Worm (Caenorhabditis elegans) whole organism, L3 larva: Measurements from ENCODE around the gene pigb-1.
A peak's percentile ranks its signal among the peaks of the same experiment; 100 is the strongest.

Experiments used
- R02D3.7 ChIP-seq: fragments of 150-350 bp; optimal IDR thresholded peaks from 2 replicates; lab custom pipeline; 2014; ENCODE audit warnings: missing biosample characterization, missing genetic modification characterization
- ZK546.5 ChIP-seq: sonication (generic microtip); optimal IDR thresholded peaks from 2 replicates; lab custom pipeline; 2017; ENCODE audit warnings: missing biosample characterization, missing genetic modification characterization
- ama-1 ChIP-seq: fragments of 150-350 bp; optimal IDR thresholded peaks from 2 replicates; lab custom pipeline; 2018
- ceh-16 ChIP-seq: sonication (generic microtip); optimal IDR thresholded peaks from 2 replicates; lab custom pipeline; 2017; ENCODE audit warnings: missing biosample characterization, missing genetic modification characterization
- ceh-28 ChIP-seq: fragments of 150-350 bp; optimal IDR thresholded peaks from 2 replicates; lab custom pipeline; 2014; ENCODE audit warnings: missing biosample characterization, missing genetic modification reagents, missing genetic modification characterization
- ceh-82 ChIP-seq: fragments of 150-350 bp; optimal IDR thresholded peaks from 2 replicates; lab custom pipeline; 2014; ENCODE audit warnings: missing biosample characterization, missing genetic modification characterization
- ceh-9 ChIP-seq: sonication (generic microtip); optimal IDR thresholded peaks from 2 replicates; lab custom pipeline; 2018; ENCODE audit warnings: missing biosample characterization, missing genetic modification characterization
- egl-27 ChIP-seq: sonication (generic microtip); optimal IDR thresholded peaks from 4 replicates; lab custom pipeline; 2017; ENCODE audit warnings: missing biosample characterization, missing genetic modification reagents, missing genetic modification characterization
- egl-5 ChIP-seq: fragments of 150-350 bp; optimal IDR thresholded peaks from 2 replicates; lab custom pipeline; 2017; ENCODE audit warnings: missing biosample characterization, missing genetic modification reagents, missing genetic modification characterization, inconsistent platforms
- elt-2 ChIP-seq: sonication (generic microtip); optimal IDR thresholded peaks from 2 replicates; lab custom pipeline; 2016; ENCODE audit warnings: missing genetic modification reagents, mild to moderate bottlenecking, missing genetic modification characterization, missing compliant biosample characterization
- elt-3 ChIP-seq, 3 experiments: fragments of 150-350 bp in 1 of 3; sonication (generic microtip) in 2 of 3; optimal IDR thresholded peaks; 2 replicates in 2 of 3; 4 replicates in 1 of 3; lab custom pipeline; 2014 to 2017; ENCODE audit warnings: missing biosample characterization in 3 of 3, missing genetic modification characterization in 3 of 3
- eor-1 ChIP-seq, 2 experiments: fragments of 150-350 bp; optimal IDR thresholded peaks; 2 replicates each; lab custom pipeline; 2014 to 2018; ENCODE audit warnings: missing biosample characterization in 2 of 2, missing genetic modification characterization in 2 of 2
- fkh-10 ChIP-seq: sonication (generic microtip); optimal IDR thresholded peaks from 2 replicates; lab custom pipeline; 2017; ENCODE audit warnings: missing biosample characterization, missing genetic modification reagents, missing genetic modification characterization
- hmg-11 ChIP-seq: sonication (generic microtip); optimal IDR thresholded peaks from 2 replicates; lab custom pipeline; 2016; ENCODE audit warnings: missing genetic modification characterization, missing compliant biosample characterization
- jun-1 ChIP-seq: fragments of 150-350 bp; optimal IDR thresholded peaks from 2 replicates; lab custom pipeline; 2014; ENCODE audit warnings: missing biosample characterization, missing genetic modification reagents, missing genetic modification characterization
- lin-15B ChIP-seq: fragments of 150-350 bp; optimal IDR thresholded peaks from 2 replicates; lab custom pipeline; 2014; ENCODE audit warnings: missing biosample characterization, missing genetic modification characterization
- lin-39 ChIP-seq: fragments of 150-350 bp; optimal IDR thresholded peaks from 2 replicates; lab custom pipeline; 2018; ENCODE audit warnings: missing biosample characterization, missing genetic modification reagents, missing genetic modification characterization
- lsy-12 ChIP-seq: sonication (generic microtip); optimal IDR thresholded peaks from 2 replicates; lab custom pipeline; 2016; ENCODE audit warnings: mild to moderate bottlenecking, missing genetic modification characterization, missing compliant biosample characterization
- mdl-1 ChIP-seq: fragments of 150-350 bp; optimal IDR thresholded peaks from 2 replicates; lab custom pipeline; 2014; ENCODE audit warnings: missing biosample characterization, missing genetic modification characterization
- mml-1 ChIP-seq: fragments of 150-350 bp; sonication (generic microtip); optimal IDR thresholded peaks from 3 replicates; lab custom pipeline; 2014; ENCODE audit warnings: missing biosample characterization, missing genetic modification characterization
- nfya-1 ChIP-seq: sonication (generic microtip); optimal IDR thresholded peaks from 2 replicates; lab custom pipeline; 2017; ENCODE audit warnings: missing genetic modification characterization, mild to moderate bottlenecking, missing compliant biosample characterization, antibody characterized with exemption, moderate library complexity; ENCODE audit not compliant: insufficient read depth
- nhr-11 ChIP-seq: fragments of 150-350 bp; optimal IDR thresholded peaks from 2 replicates; lab custom pipeline; 2014; ENCODE audit warnings: missing biosample characterization, missing genetic modification characterization
- nhr-23 ChIP-seq: fragments of 150-350 bp; optimal IDR thresholded peaks from 2 replicates; lab custom pipeline; 2014; ENCODE audit warnings: missing biosample characterization, missing genetic modification reagents, missing genetic modification characterization
- nhr-237 ChIP-seq: fragments of 150-350 bp; optimal IDR thresholded peaks from 2 replicates; lab custom pipeline; 2014; ENCODE audit warnings: missing biosample characterization, missing genetic modification characterization
- nhr-25 ChIP-seq: sonication (generic microtip); optimal IDR thresholded peaks from 2 replicates; lab custom pipeline; 2017; ENCODE audit warnings: missing biosample characterization, missing genetic modification characterization
- nhr-43 ChIP-seq: sonication (generic microtip); optimal IDR thresholded peaks from 2 replicates; lab custom pipeline; 2016; ENCODE audit warnings: mild to moderate bottlenecking, missing genetic modification characterization, missing compliant biosample characterization; ENCODE audit not compliant: poor library complexity, severe bottlenecking
- nhr-67 ChIP-seq: fragments of 150-350 bp; optimal IDR thresholded peaks from 2 replicates; lab custom pipeline; 2014; ENCODE audit warnings: missing biosample characterization, missing genetic modification characterization
- nhr-77 ChIP-seq: fragments of 150-350 bp; optimal IDR thresholded peaks from 2 replicates; lab custom pipeline; 2014; ENCODE audit warnings: missing biosample characterization, missing genetic modification characterization
- pha-4 ChIP-seq: fragments of 150-350 bp; optimal IDR thresholded peaks from 2 replicates; lab custom pipeline; 2014; ENCODE audit warnings: missing biosample characterization, missing genetic modification reagents, missing genetic modification characterization
- skn-1 ChIP-seq: fragments of 150-350 bp; optimal IDR thresholded peaks from 2 replicates; lab custom pipeline; 2014; ENCODE audit warnings: missing biosample characterization, missing genetic modification characterization
- tbx-2 ChIP-seq: sonication (generic microtip); optimal IDR thresholded peaks from 2 replicates; lab custom pipeline; 2016; ENCODE audit warnings: mild to moderate bottlenecking, missing genetic modification characterization, missing compliant biosample characterization
- unc-39 ChIP-seq: sonication (generic microtip); optimal IDR thresholded peaks from 4 replicates; lab custom pipeline; 2017; ENCODE audit warnings: missing biosample characterization, missing genetic modification characterization
- unc-62 ChIP-seq: fragments of 150-350 bp; sonication (generic microtip); optimal IDR thresholded peaks from 4 replicates; lab custom pipeline; 2014; ENCODE audit warnings: missing biosample characterization, missing genetic modification reagents, missing genetic modification characterization
- ztf-11 ChIP-seq: fragments of 150-350 bp; optimal IDR thresholded peaks from 2 replicates; lab custom pipeline; 2014; ENCODE audit warnings: missing biosample characterization, missing genetic modification characterization
- ztf-4 ChIP-seq: fragments of 150-350 bp; optimal IDR thresholded peaks from 2 replicates; lab custom pipeline; 2014; ENCODE audit warnings: missing biosample characterization, missing genetic modification characterization

Gene pigb-1

ce11 chrII:4992977-4993376, at the start of gene pigb-1:
pigb-1 (minus strand) TSS chrII:4993077.
- no peak for TF ChIP-seq ceh-82 (tag; lab: Kevin White, UChicago)
- TF ChIP-seq tbx-2 (tag; lab: Kevin White, UChicago): no peak
- no peak for TF ChIP-seq eor-1 (tag; optimal IDR thresholded peaks at IDR 0.05; lab: Kevin White, UChicago)
- no peak for TF ChIP-seq elt-3 (tag; optimal IDR thresholded peaks at IDR 0.05; lab: Kevin White, UChicago)
- no peak for TF ChIP-seq lsy-12 (tag; lab: Kevin White, UChicago)
- TF ChIP-seq unc-62 (GFP tag; lab: Kevin White, UChicago): no peak
- TF ChIP-seq skn-1 (tag; lab: Kevin White, UChicago): no peak
- no peak for TF ChIP-seq nhr-11
- no peak for TF ChIP-seq ztf-4 (tag; lab: Kevin White, UChicago)
- TF ChIP-seq ceh-28: no peak
- no peak for TF ChIP-seq nhr-67 (tag; lab: Kevin White, UChicago)

- TF ChIP-seq elt-2 (tag; lab: Kevin White, UChicago): no peak
- TF ChIP-seq ceh-9 (tag; lab: Kevin White, UChicago): no peak
- no peak for TF ChIP-seq mdl-1 (tag; lab: Kevin White, UChicago)
- TF ChIP-seq nhr-25 (tag; lab: Kevin White, UChicago): no peak
- peak; percentile 55 for TF ChIP-seq hmg-11 (tag; lab: Kevin White, UChicago)
- TF ChIP-seq nfya-1: peak; percentile 52
- no peak for TF ChIP-seq ztf-11 (tag; lab: Kevin White, UChicago)
- TF ChIP-seq nhr-43 (tag; lab: Kevin White, UChicago): no peak
- TF ChIP-seq egl-27 (tag; lab: Kevin White, UChicago): no peak
- no peak for TF ChIP-seq ceh-16 (tag; lab: Kevin White, UChicago)
- TF ChIP-seq lin-15B (tag; lab: Kevin White, UChicago): peak; percentile 23
- TF ChIP-seq lin-39 (tag; lab: Kevin White, UChicago): peak; percentile 23
- TF ChIP-seq, all 47 proteins: peak for 4
Measured at ce11 chrII:5042381-5042930, 49.6 kb upstream of the pigb-1 start.

- TF ChIP-seq egl-5: no peak
- TF ChIP-seq nhr-237 (tag; lab: Kevin White, UChicago): no peak
- peak; percentile 5 for TF ChIP-seq pha-4
- TF ChIP-seq, all 47 proteins: peak for 1
Measured at ce11 chrII:5040631-5041156, 47.8 kb upstream of the pigb-1 start, which contains the start of gene F33G12.7. F33G12.7 (minus strand) TSS chrII:5040681.

- TF ChIP-seq pha-4: peak; percentile 37
- peak; percentile 48 for TF ChIP-seq elt-2 (tag; lab: Kevin White, UChicago)
- peak; percentile 17 for TF ChIP-seq nfya-1
- no peak for TF ChIP-seq tbx-2 (tag; lab: Kevin White, UChicago)
- peak; percentile 47 for TF ChIP-seq ama-1 (lab: Kevin White, UChicago)
- no peak for TF ChIP-seq skn-1 (tag; lab: Kevin White, UChicago)
- peak; percentile 20 for TF ChIP-seq hmg-11 (tag; lab: Kevin White, UChicago)
Measured at ce11 chrII:5039912-5040311, 47.0 kb upstream of the pigb-1 start, which contains the start of gene golg-2. golg-2 (minus strand) TSS chrII:5040091.

- peak; percentile 12 for TF ChIP-seq nhr-77 (tag; lab: Kevin White, UChicago)
- no peak for TF ChIP-seq nhr-237 (tag; lab: Kevin White, UChicago)
- TF ChIP-seq jun-1 (tag; lab: Kevin White, UChicago): no peak
- TF ChIP-seq elt-2 (tag; lab: Kevin White, UChicago): peak; percentile 32
Measured at ce11 chrII:5036128-5036527, 43.3 kb upstream of the pigb-1 start, which contains the start of gene lrr-1. lrr-1 (minus strand) TSS chrII:5036439.

ce11 chrII:5033935-5034334, 41.1 kb upstream of the pigb-1 start, which contains the start of gene F33G12.3:
F33G12.3 (minus strand) TSS chrII:5034035.
- no peak for TF ChIP-seq nhr-23 (tag; lab: Kevin White, UChicago)
- TF ChIP-seq R02D3.7 (tag; lab: Kevin White, UChicago): no peak
- no peak for TF ChIP-seq skn-1 (tag; lab: Kevin White, UChicago)
- TF ChIP-seq unc-39 (tag; lab: Kevin White, UChicago): no peak
- no peak for TF ChIP-seq mml-1 (tag; lab: Kevin White, UChicago)
- TF ChIP-seq ztf-11 (tag; lab: Kevin White, UChicago): no peak
- TF ChIP-seq fkh-10: no peak
- TF ChIP-seq ZK546.5 (tag; lab: Kevin White, UChicago): no peak
- TF ChIP-seq elt-2 (tag; lab: Kevin White, UChicago): no peak
